Worm (Caenorhabditis elegans) whole organism, L4/young adult: ENCODE measurements around the gene acs-7.

Experiments
- W03F9.2 ChIP-seq: fragments of 150-350 bp; optimal IDR thresholded peaks from 2 replicates; lab custom pipeline; 2014; ENCODE audit warnings: missing biosample characterization, missing genetic modification characterization
- dao-5 ChIP-seq: sonication (generic microtip); optimal IDR thresholded peaks from 2 replicates; lab custom pipeline; 2016; ENCODE audit warnings: missing genotype, missing genetic modification characterization, moderate library complexity, missing compliant biosample characterization
- him-1 ChIP-seq: sonication (generic microtip); optimal IDR thresholded peaks from 2 replicates; lab custom pipeline; 2016; ENCODE audit warnings: missing genotype, missing genetic modification reagents, missing genetic modification characterization, missing compliant biosample characterization

ce11 chrII:9303545-9303944, 11.7 kb downstream of the acs-7 start:
- TF ChIP-seq W03F9.2 (no peak), dao-5 (tag; lab: Kevin White, UChicago) (no peak), him-1 (tag; lab: Kevin White, UChicago) (no peak)
